Fruit fly (Drosophila melanogaster) whole organism, embryonic: ENCODE measurements around the gene tth.

Source experiments
- Ada2b ChIP-seq: fragments of 200-800 bp; sonication (Bioruptor generic); IDR thresholded peaks from 2 replicates; pipeline ENCODE4 v1.3.6; 2022; ENCODE audit warnings: missing biosample characterization, missing genetic modification characterization
- CG10267 ChIP-seq: fragments of 200-800 bp; sonication (Bioruptor generic); optimal IDR thresholded peaks from 2 replicates; lab custom pipeline; 2018; ENCODE audit warnings: missing biosample characterization, mild to moderate bottlenecking, missing genetic modification characterization, moderate library complexity
- CG11695 ChIP-seq: fragments of 200-800 bp; sonication (Bioruptor generic); IDR thresholded peaks from 3 replicates; pipeline ENCODE4 v1.3.6; 2022; ENCODE audit warnings: missing biosample characterization, missing genetic modification characterization
- CG15073 ChIP-seq: fragments of 200-800 bp; sonication (Bioruptor generic); optimal IDR thresholded peaks from 2 replicates; lab custom pipeline; 2016; ENCODE audit warnings: missing biosample characterization, missing genetic modification characterization
- CG15269 ChIP-seq: fragments of 200-800 bp; sonication (Bioruptor generic); optimal IDR thresholded peaks from 2 replicates; lab custom pipeline; 2018; ENCODE audit warnings: missing biosample characterization, mild to moderate bottlenecking, missing genetic modification characterization, moderate library complexity
- CG15696 ChIP-seq: fragments of 200-800 bp; sonication (Bioruptor generic); optimal IDR thresholded peaks from 2 replicates; lab custom pipeline; 2019; ENCODE audit warnings: missing biosample characterization, mild to moderate bottlenecking, missing genetic modification characterization, moderate library complexity
- CG16815 ChIP-seq: fragments of 200-800 bp; sonication (Bioruptor generic); optimal IDR thresholded peaks from 3 replicates; lab custom pipeline; 2017; ENCODE audit warnings: missing biosample characterization, mild to moderate bottlenecking, missing genetic modification characterization
- CG17385 ChIP-seq: fragments of 200-800 bp; sonication (Bioruptor generic); optimal IDR thresholded peaks from 3 replicates; lab custom pipeline; 2018; ENCODE audit warnings: missing biosample characterization, mild to moderate bottlenecking, missing genetic modification characterization
- CG17802 ChIP-seq: fragments of 200-800 bp; sonication (Bioruptor generic); optimal IDR thresholded peaks from 2 replicates; lab custom pipeline; 2018; ENCODE audit warnings: missing biosample characterization, mild to moderate bottlenecking, missing genetic modification characterization, moderate library complexity
- CG1792 ChIP-seq: fragments of 200-800 bp; sonication (Bioruptor generic); optimal IDR thresholded peaks from 2 replicates; lab custom pipeline; 2016; ENCODE audit warnings: missing biosample characterization, missing genetic modification characterization
- CG18011 ChIP-seq: fragments of 200-800 bp; sonication (Bioruptor generic); optimal IDR thresholded peaks from 2 replicates; lab custom pipeline; 2017; ENCODE audit warnings: missing biosample characterization, missing genetic modification characterization, mild to moderate bottlenecking, moderate library complexity, missing genotype
- CG2678 ChIP-seq: fragments of 200-800 bp; sonication (Bioruptor generic); optimal IDR thresholded peaks from 3 replicates; lab custom pipeline; 2019; ENCODE audit warnings: missing biosample characterization, mild to moderate bottlenecking, missing genetic modification characterization, moderate library complexity
- CG3065 ChIP-seq: fragments of 200-800 bp; sonication (Bioruptor generic); optimal IDR thresholded peaks from 2 replicates; lab custom pipeline; 2016; ENCODE audit warnings: missing biosample characterization, missing genetic modification characterization
- CG4328 ChIP-seq: fragments of 200-800 bp; sonication (Bioruptor generic); optimal IDR thresholded peaks from 3 replicates; lab custom pipeline; 2017; ENCODE audit warnings: missing biosample characterization, missing genetic modification reagents, missing genetic modification characterization
- CG4730 ChIP-seq: fragments of 200-800 bp; sonication (Bioruptor generic); IDR thresholded peaks from 2 replicates; pipeline ENCODE4 v1.3.6; 2022; ENCODE audit warnings: missing biosample characterization, missing genetic modification characterization
- CG6654 ChIP-seq: fragments of 200-800 bp; sonication (Bioruptor generic); optimal IDR thresholded peaks from 2 replicates; lab custom pipeline; 2017; ENCODE audit warnings: missing biosample characterization, mild to moderate bottlenecking, missing genetic modification characterization
- CG6689 ChIP-seq: fragments of 200-800 bp; sonication (Bioruptor generic); IDR thresholded peaks from 2 replicates; pipeline ENCODE4 v1.3.6; 2022; ENCODE audit warnings: missing biosample characterization, missing genetic modification characterization
- CG6813 ChIP-seq: fragments of 200-800 bp; sonication (Bioruptor generic); optimal IDR thresholded peaks from 2 replicates; lab custom pipeline; 2017; ENCODE audit warnings: missing biosample characterization, missing genetic modification characterization, mild to moderate bottlenecking, moderate library complexity, missing genetic modification reagents
- CG7357 ChIP-seq: fragments of 200-800 bp; sonication (Bioruptor generic); IDR thresholded peaks from 3 replicates; pipeline ENCODE4 v1.3.6; 2022; ENCODE audit warnings: missing biosample characterization, missing genetic modification characterization
- CG8089 ChIP-seq: fragments of 200-800 bp; sonication (Bioruptor generic); optimal IDR thresholded peaks from 3 replicates; lab custom pipeline; 2016; ENCODE audit warnings: missing biosample characterization, missing genetic modification characterization
- CG9727 ChIP-seq: fragments of 200-800 bp; sonication (Bioruptor generic); optimal IDR thresholded peaks from 3 replicates; lab custom pipeline; 2017; ENCODE audit warnings: missing biosample characterization, mild to moderate bottlenecking, missing genetic modification characterization
- CG9876 ChIP-seq: fragments of 200-800 bp; sonication (Bioruptor generic); optimal IDR thresholded peaks from 2 replicates; lab custom pipeline; 2016; ENCODE audit warnings: missing biosample characterization, missing genetic modification characterization
- Camta ChIP-seq: fragments of 200-800 bp; sonication (Bioruptor generic); optimal IDR thresholded peaks from 2 replicates; lab custom pipeline; 2016; ENCODE audit warnings: missing biosample characterization, missing genetic modification characterization
- D ChIP-seq, 2 experiments: fragments of 200-800 bp in 1 of 2; fragments of >200 bp in 1 of 2; sonication (Bioruptor generic) in 1 of 2; optimal IDR thresholded peaks; 2 replicates in 1 of 2; 3 replicates in 1 of 2; lab custom pipeline; 2017; ENCODE audit warnings: mild to moderate bottlenecking in 1 of 2, missing biosample characterization in 1 of 2, missing genetic modification characterization in 1 of 2, missing genetic modification reagents in 1 of 2
- Dbx ChIP-seq: fragments of 200-800 bp; sonication (Bioruptor generic); IDR thresholded peaks from 3 replicates; pipeline ENCODE4 v1.3.6; 2022; ENCODE audit warnings: missing biosample characterization, missing genetic modification characterization
- E2f1 ChIP-seq: fragments of 200-800 bp; sonication (Bioruptor generic); IDR thresholded peaks from 2 replicates; pipeline ENCODE4 v1.3.6; 2022; ENCODE audit warnings: missing biosample characterization, missing genetic modification characterization
- Eip74EF ChIP-seq, 2 experiments: fragments of 200-800 bp in 1 of 2; fragments of >200 bp in 1 of 2; sonication (Bioruptor generic) in 1 of 2; optimal IDR thresholded peaks; 2 replicates each; lab custom pipeline; 2017 to 2019; ENCODE audit warnings: missing biosample characterization in 2 of 2, missing genetic modification characterization in 2 of 2, mild to moderate bottlenecking in 1 of 2, moderate library complexity in 1 of 2
- GATAe ChIP-seq: fragments of 200-800 bp; sonication (Bioruptor generic); conservative IDR thresholded peaks from 2 replicates; pipeline ENCODE4 v1.3.6; 2022; ENCODE audit warnings: missing biosample characterization, missing genetic modification characterization
- HHEX ChIP-seq: fragments of 200-800 bp; sonication (Bioruptor generic); optimal IDR thresholded peaks from 3 replicates; lab custom pipeline; 2017; ENCODE audit warnings: missing biosample characterization, mild to moderate bottlenecking, missing genetic modification characterization, missing genetic modification reagents
- Hmx ChIP-seq: fragments of 200-800 bp; sonication (Bioruptor generic); optimal IDR thresholded peaks from 2 replicates; lab custom pipeline; 2016; ENCODE audit warnings: missing biosample characterization, missing genetic modification characterization
- Meics ChIP-seq: fragments of 200-800 bp; sonication (Bioruptor generic); optimal IDR thresholded peaks from 2 replicates; lab custom pipeline; 2017; ENCODE audit warnings: missing biosample characterization, mild to moderate bottlenecking, missing genetic modification characterization
- Poxn ChIP-seq: fragments of 200-800 bp; sonication (Bioruptor generic); IDR thresholded peaks from 2 replicates; pipeline ENCODE4 v1.3.6; 2022; ENCODE audit warnings: missing biosample characterization, missing genetic modification characterization
- Taf1 ChIP-seq: fragments of 200-800 bp; sonication (Bioruptor generic); IDR thresholded peaks from 2 replicates; pipeline ENCODE4 v1.3.6; 2022; ENCODE audit warnings: missing biosample characterization, missing genetic modification characterization
- ab ChIP-seq: fragments of 200-800 bp; sonication (Bioruptor generic); optimal IDR thresholded peaks from 2 replicates; lab custom pipeline; 2016; ENCODE audit warnings: missing biosample characterization, missing genetic modification characterization
- ara ChIP-seq: fragments of 200-800 bp; sonication (Bioruptor generic); IDR thresholded peaks from 2 replicates; pipeline ENCODE4 v1.3.6; 2022; ENCODE audit warnings: missing biosample characterization, missing genetic modification characterization
- dm ChIP-seq: fragments of 200-800 bp; sonication (Bioruptor generic); optimal IDR thresholded peaks from 3 replicates; lab custom pipeline; 2016; ENCODE audit warnings: missing biosample characterization, missing genetic modification characterization
- dmrt99B ChIP-seq: fragments of 200-800 bp; sonication (Bioruptor generic); optimal IDR thresholded peaks from 2 replicates; lab custom pipeline; 2018; ENCODE audit warnings: missing biosample characterization, mild to moderate bottlenecking, missing genetic modification characterization, moderate library complexity
- emc ChIP-seq: fragments of 200-800 bp; sonication (Bioruptor generic); optimal IDR thresholded peaks from 2 replicates; lab custom pipeline; 2016; ENCODE audit warnings: missing biosample characterization, missing genetic modification characterization
- fru ChIP-seq: fragments of >200 bp; optimal IDR thresholded peaks from 2 replicates; lab custom pipeline; 2017
- hkb ChIP-seq, 2 experiments: fragments of 200-800 bp in 1 of 2; fragments of >200 bp in 1 of 2; sonication (Bioruptor generic) in 1 of 2; IDR thresholded peaks in 1 of 2; optimal IDR thresholded peaks in 1 of 2; 2 replicates each; pipeline versions ENCODE4 v1.3.6 to Lab custom; 2017 to 2022; ENCODE audit warnings: missing biosample characterization in 1 of 2, missing genetic modification characterization in 1 of 2
- oc ChIP-seq: fragments of 200-800 bp; sonication (Bioruptor generic); optimal IDR thresholded peaks from 2 replicates; lab custom pipeline; 2018; ENCODE audit warnings: missing biosample characterization, mild to moderate bottlenecking, missing genetic modification characterization, moderate library complexity
- p53 ChIP-seq: fragments of 200-800 bp; sonication (Bioruptor generic); optimal IDR thresholded peaks from 2 replicates; lab custom pipeline; 2016; ENCODE audit warnings: missing biosample characterization, missing genetic modification characterization
- pnt ChIP-seq: fragments of 200-800 bp; sonication (Bioruptor generic); optimal IDR thresholded peaks from 3 replicates; lab custom pipeline; 2016; ENCODE audit warnings: missing biosample characterization, missing genetic modification characterization
- prd ChIP-seq, 3 experiments: fragments of >200 bp in 2 of 3; fragments of 200-800 bp in 1 of 3; sonication (Bioruptor generic) in 1 of 3; optimal IDR thresholded peaks in 2 of 3; IDR thresholded peaks in 1 of 3; 2 replicates in 2 of 3; 3 replicates in 1 of 3; pipeline versions ENCODE4 v1.3.6 to Lab custom; 2017 to 2022; ENCODE audit warnings: missing biosample characterization in 1 of 3, missing genetic modification characterization in 1 of 3
- sisA ChIP-seq: fragments of 200-800 bp; sonication (Bioruptor generic); IDR thresholded peaks from 2 replicates; pipeline ENCODE4 v1.3.6; 2022; ENCODE audit warnings: missing biosample characterization, missing genetic modification characterization
- slou ChIP-seq: fragments of 200-800 bp; sonication (Bioruptor generic); optimal IDR thresholded peaks from 3 replicates; lab custom pipeline; 2016; ENCODE audit warnings: missing biosample characterization, missing genetic modification characterization
- sqz ChIP-seq: fragments of 200-800 bp; sonication (Bioruptor generic); optimal IDR thresholded peaks from 3 replicates; lab custom pipeline; 2018; ENCODE audit warnings: missing biosample characterization, mild to moderate bottlenecking, missing genetic modification characterization
- toy ChIP-seq: fragments of 200-800 bp; sonication (Bioruptor generic); IDR thresholded peaks from 2 replicates; pipeline ENCODE4 v1.3.6; 2022; ENCODE audit warnings: missing biosample characterization, missing genetic modification characterization
- vvl ChIP-seq: fragments of 200-800 bp; sonication (Bioruptor generic); IDR thresholded peaks from 2 replicates; pipeline ENCODE4 v1.3.6; 2022; ENCODE audit warnings: missing biosample characterization, missing genetic modification characterization
- wor ChIP-seq: fragments of 200-800 bp; sonication (Bioruptor generic); IDR thresholded peaks from 2 replicates; pipeline ENCODE4 v1.3.6; 2022; ENCODE audit warnings: missing biosample characterization, missing genetic modification characterization

Gene tth

DNA sequence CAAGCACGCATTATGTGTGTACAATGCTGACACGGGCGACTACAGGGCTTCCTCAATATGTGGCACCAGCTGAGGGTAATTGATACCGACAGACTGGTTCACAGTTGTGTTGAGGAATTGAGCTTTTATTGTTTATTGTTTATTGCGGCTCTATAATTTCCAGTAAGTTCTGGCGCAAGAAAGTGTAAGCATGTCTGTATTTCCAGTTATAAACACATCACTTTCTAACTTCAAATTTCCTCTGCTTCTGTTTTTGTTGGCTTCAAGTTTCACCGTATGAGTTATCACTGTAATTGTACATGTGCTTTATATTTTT lies 10.2 kb upstream of the tth start (continued):
- TF ChIP-seq emc (peak; percentile 29), toy (GFP tag; lab: Robert Waterston, UW) (no peak), CG10267 (peak; percentile 43), sisA (GFP tag; lab: Robert Waterston, UW) (peak; percentile 81), CG17385 (GFP tag; lab: Kevin White, UChicago) (peak; percentile 78), CG6813 (GFP tag; lab: Kevin White, UChicago) (peak; percentile 79), hkb (optimal IDR thresholded peaks at IDR 0.05; lab: Kevin White, UChicago) (no peak), hkb (GFP tag; IDR thresholded peaks at IDR 0.05; lab: Robert Waterston, UW) (peak; percentile 64), CG6654 (peak; percentile 0), HHEX (GFP tag; lab: Kevin White, UChicago) (peak; percentile 73), pnt (GFP tag; lab: Kevin White, UChicago) (peak; percentile 85), slou (GFP tag; lab: Kevin White, UChicago) (peak; percentile 71), Camta (GFP tag; lab: Kevin White, UChicago) (peak; percentile 55), Ada2b (GFP tag; lab: Robert Waterston, UW) (peak; percentile 81), CG17802 (peak; percentile 21), dm (peak; percentile 80), Hmx (GFP tag; lab: Kevin White, UChicago) (peak; percentile 21), Poxn (GFP tag; lab: Robert Waterston, UW) (0 out of 2 replicates have a peak, but pooled peaks have one; percentile 53), p53 (peak; percentile 47), CG2678 (tag; lab: Kevin White, UChicago) (peak; percentile 86), ara (GFP tag; lab: Robert Waterston, UW) (peak; percentile 34; the same call in 1 of the 2 replicates), dmrt99B (tag; lab: Kevin White, UChicago) (peak; percentile 81), oc (tag; lab: Kevin White, UChicago) (peak; percentile 66), vvl (GFP tag; lab: Robert Waterston, UW) (peak; percentile 79; the same call in 1 of the 2 replicates), CG16815 (peak; percentile 63), D (optimal IDR thresholded peaks at IDR 0.05; lab: Kevin White, UChicago) (no peak), D (GFP tag; optimal IDR thresholded peaks at IDR 0.05; lab: Kevin White, UChicago) (peak; percentile 56), CG15269 (tag; lab: Kevin White, UChicago) (peak; percentile 86), CG1792 (GFP tag; lab: Kevin White, UChicago) (peak; percentile 72), CG4328 (GFP tag; lab: Kevin White, UChicago) (peak; percentile 74), CG7357 (GFP tag; lab: Robert Waterston, UW) (peak; percentile 68; the same call in 2 of the 3 replicates), CG6689 (GFP tag; lab: Robert Waterston, UW) (peak; percentile 77), Meics (GFP tag; lab: Kevin White, UChicago) (peak; percentile 83), fru (lab: Kevin White, UChicago) (no peak), CG18011 (GFP tag; lab: Kevin White, UChicago) (no peak), CG8089 (GFP tag; lab: Kevin White, UChicago) (peak; percentile 26), ab (GFP tag; lab: Kevin White, UChicago) (peak; percentile 76), CG3065 (no peak), CG15073 (no peak), Eip74EF (GFP tag; optimal IDR thresholded peaks at IDR 0.05; lab: Kevin White, UChicago) (peak in 1 of 2 experiments; percentile 66), GATAe (GFP tag; lab: Robert Waterston, UW) (peak; percentile 44; the same call in 1 of the 2 replicates), Dbx (peak; percentile 65; the same call in 2 of the 3 replicates), CG11695 (peak; percentile 78), E2f1 (GFP tag; lab: Robert Waterston, UW) (peak; percentile 62), CG9876 (GFP tag; lab: Kevin White, UChicago) (peak; percentile 65), sqz (GFP tag; lab: Kevin White, UChicago) (peak; percentile 83), prd (optimal IDR thresholded peaks at IDR 0.05; lab: Kevin White, UChicago) (no peak), prd (GFP tag; IDR thresholded peaks at IDR 0.05; lab: Robert Waterston, UW) (peak; percentile 82), CG9727 (peak; percentile 54), CG15696 (tag; lab: Kevin White, UChicago) (peak; percentile 29), Taf1 (GFP tag; lab: Robert Waterston, UW) (peak; percentile 49; the same call in 1 of the 2 replicates), wor (GFP tag; lab: Robert Waterston, UW) (peak; percentile 69), CG4730 (GFP tag; lab: Robert Waterston, UW) (peak; percentile 50; the same call in 1 of the 2 replicates)
